Worm (Caenorhabditis elegans): ENCODE data around the gene cyp-33E2.

- no peak for TF ChIP-seq peb-1 (tag; optimal IDR thresholded peaks at IDR 0.05)
- TF ChIP-seq ztf-4 (tag; optimal IDR thresholded peaks at IDR 0.05) = no peak
- no peak for TF ChIP-seq ama-1 (optimal IDR thresholded peaks at IDR 0.05)
- no peak for TF ChIP-seq snpc-4 (tag; optimal IDR thresholded peaks at IDR 0.05)
- TF ChIP-seq alr-1 (tag; optimal IDR thresholded peaks at IDR 0.05) = no peak
- TF ChIP-seq lin-11 (tag; optimal IDR thresholded peaks at IDR 0.05) = no peak
- TF ChIP-seq ceh-82 (tag; optimal IDR thresholded peaks at IDR 0.05) = no peak
- TF ChIP-seq aly-2 (tag; optimal IDR thresholded peaks at IDR 0.05) = no peak
- no peak for TF ChIP-seq nhr-23 (tag; optimal IDR thresholded peaks at IDR 0.05)
- no peak for TF ChIP-seq skn-1 (tag; optimal IDR thresholded peaks at IDR 0.05)
These were observed at the start of gene cyp-33E2, which contains the start of gene F42A9.17 for ce11 chrIV:8611886-8612542.

Data from whole organism, L2 larva.